Worm (Caenorhabditis elegans): ENCODE results near the gene T08G5.1.

- TF ChIP-seq ama-1 (optimal IDR thresholded peaks at IDR 0.05) = no peak
- TF ChIP-seq ceh-13 (GFP tag; optimal IDR thresholded peaks at IDR 0.05) = no peak
- no peak for TF ChIP-seq tra-4 (tag; optimal IDR thresholded peaks at IDR 0.05)
- TF ChIP-seq scrt-1 (GFP tag; IDR thresholded peaks at IDR 0.05) = no peak
- no peak for TF ChIP-seq tbx-37 (GFP tag; conservative IDR thresholded peaks at IDR 0.05)
- no peak for TF ChIP-seq flt-1 (GFP tag; IDR thresholded peaks at IDR 0.05)
- TF ChIP-seq hmbx-1 (tag; optimal IDR thresholded peaks at IDR 0.05) = no peak
- no peak for TF ChIP-seq pes-1 (GFP tag; IDR thresholded peaks at IDR 0.05)
- TF ChIP-seq hmg-4 (GFP tag; optimal IDR thresholded peaks at IDR 0.05) = no peak
- TF ChIP-seq B0310.2 (tag; optimal IDR thresholded peaks at IDR 0.05) = no peak
- TF ChIP-seq ets-7 (tag; optimal IDR thresholded peaks at IDR 0.05) = no peak
- no peak for TF ChIP-seq ceh-36 (tag; optimal IDR thresholded peaks at IDR 0.05)
Observed at ce11 chrV:14013638-14014037, 4.9 kb upstream of the T08G5.1 start.

All from whole organism, early embryonic.